Fruit fly (Drosophila melanogaster) whole organism, embryonic: ENCODE results near the gene EndoGI.

Experiments used
- Bdp1 ChIP-seq: fragments of 200-800 bp; sonication (Bioruptor generic); optimal IDR thresholded peaks from 3 replicates; lab custom pipeline; 2016; ENCODE audit warnings: missing biosample characterization, missing genetic modification characterization
- CG10147 ChIP-seq: fragments of 200-800 bp; sonication (Bioruptor generic); optimal IDR thresholded peaks from 2 replicates; lab custom pipeline; 2019; ENCODE audit warnings: missing biosample characterization, mild to moderate bottlenecking, missing genetic modification characterization, moderate library complexity
- CG1024 ChIP-seq: fragments of 200-800 bp; sonication (Bioruptor generic); IDR thresholded peaks from 2 replicates; pipeline ENCODE4 v1.3.6; 2022; ENCODE audit warnings: missing biosample characterization, missing genetic modification characterization
- CG10543 ChIP-seq: fragments of 200-800 bp; sonication (Bioruptor generic); optimal IDR thresholded peaks from 3 replicates; lab custom pipeline; 2017; ENCODE audit warnings: missing biosample characterization, mild to moderate bottlenecking, missing genetic modification characterization, moderate library complexity
- CG13894 ChIP-seq: fragments of 200-800 bp; sonication (Bioruptor generic); optimal IDR thresholded peaks from 3 replicates; lab custom pipeline; 2018; ENCODE audit warnings: missing biosample characterization, mild to moderate bottlenecking, missing genetic modification characterization, moderate library complexity
- CG14667 ChIP-seq: fragments of 200-800 bp; sonication (Bioruptor generic); IDR thresholded peaks from 2 replicates; pipeline ENCODE4 v1.3.6; 2022; ENCODE audit warnings: missing biosample characterization, missing genetic modification characterization
- CG14710 ChIP-seq: fragments of 200-800 bp; sonication (Bioruptor generic); optimal IDR thresholded peaks from 3 replicates; lab custom pipeline; 2019; ENCODE audit warnings: missing biosample characterization, mild to moderate bottlenecking, missing genetic modification characterization, moderate library complexity
- CG14965 ChIP-seq: fragments of 200-800 bp; sonication (Bioruptor generic); optimal IDR thresholded peaks from 2 replicates; lab custom pipeline; 2016; ENCODE audit warnings: missing biosample characterization, missing genetic modification characterization, borderline replicate concordance
- CG15011 ChIP-seq: fragments of 200-800 bp; sonication (Bioruptor generic); optimal IDR thresholded peaks from 3 replicates; lab custom pipeline; 2018; ENCODE audit warnings: missing biosample characterization, mild to moderate bottlenecking, missing genetic modification characterization
- CG15269 ChIP-seq: fragments of 200-800 bp; sonication (Bioruptor generic); optimal IDR thresholded peaks from 2 replicates; lab custom pipeline; 2018; ENCODE audit warnings: missing biosample characterization, mild to moderate bottlenecking, missing genetic modification characterization, moderate library complexity
- CG1529 ChIP-seq: fragments of 200-800 bp; sonication (Bioruptor generic); optimal IDR thresholded peaks from 3 replicates; lab custom pipeline; 2018; ENCODE audit warnings: missing biosample characterization, missing genetic modification characterization
- CG15479 ChIP-seq: fragments of 200-800 bp; sonication (Bioruptor generic); optimal IDR thresholded peaks from 3 replicates; lab custom pipeline; 2019; ENCODE audit warnings: missing biosample characterization, mild to moderate bottlenecking, missing genetic modification characterization, moderate library complexity
- CG1647 ChIP-seq: fragments of 200-800 bp; sonication (Bioruptor generic); optimal IDR thresholded peaks from 3 replicates; lab custom pipeline; 2016; ENCODE audit warnings: missing biosample characterization, missing genetic modification characterization
- CG17612 ChIP-seq: fragments of 200-800 bp; sonication (Bioruptor generic); IDR thresholded peaks from 2 replicates; pipeline ENCODE4 v1.3.6; 2022; ENCODE audit warnings: missing biosample characterization, missing genetic modification characterization
- CG2889 ChIP-seq: fragments of 200-800 bp; sonication (Bioruptor generic); IDR thresholded peaks from 3 replicates; pipeline ENCODE4 v1.3.6; 2022; ENCODE audit warnings: missing biosample characterization, missing genetic modification characterization
- CG34224 ChIP-seq: fragments of 200-800 bp; sonication (Bioruptor generic); IDR thresholded peaks from 3 replicates; pipeline ENCODE4 v1.3.6; 2022; ENCODE audit warnings: missing biosample characterization, missing genetic modification characterization; ENCODE audit not compliant: partially characterized antibody
- CG34376 ChIP-seq: fragments of 200-800 bp; sonication (Bioruptor generic); optimal IDR thresholded peaks from 2 replicates; lab custom pipeline; 2018; ENCODE audit warnings: missing biosample characterization, mild to moderate bottlenecking, missing genetic modification characterization
- CG42726 ChIP-seq: fragments of 200-800 bp; sonication (Bioruptor generic); IDR thresholded peaks from 2 replicates; pipeline ENCODE4 v1.3.6; 2022; ENCODE audit warnings: missing biosample characterization, missing genetic modification characterization; ENCODE audit not compliant: partially characterized antibody
- CG7271 ChIP-seq: fragments of 200-800 bp; sonication (Bioruptor generic); optimal IDR thresholded peaks from 2 replicates; lab custom pipeline; 2018; ENCODE audit warnings: missing biosample characterization, mild to moderate bottlenecking, missing genetic modification characterization, moderate library complexity
- CG8388 ChIP-seq: fragments of 200-800 bp; sonication (Bioruptor generic); optimal IDR thresholded peaks from 2 replicates; lab custom pipeline; 2019; ENCODE audit warnings: missing biosample characterization, mild to moderate bottlenecking, missing genetic modification characterization, moderate library complexity
- E2f1 ChIP-seq: fragments of 200-800 bp; sonication (Bioruptor generic); IDR thresholded peaks from 2 replicates; pipeline ENCODE4 v1.3.6; 2022; ENCODE audit warnings: missing biosample characterization, missing genetic modification characterization
- Hr51 ChIP-seq, 2 experiments: fragments of 200-800 bp; sonication (Bioruptor generic); optimal IDR thresholded peaks; 2 replicates in 1 of 2; 3 replicates in 1 of 2; lab custom pipeline; 2016 to 2018; ENCODE audit warnings: missing biosample characterization in 2 of 2, missing genetic modification characterization in 2 of 2, mild to moderate bottlenecking in 1 of 2, moderate library complexity in 1 of 2
- MESR4 ChIP-seq: fragments of 200-800 bp; sonication (Bioruptor generic); optimal IDR thresholded peaks from 2 replicates; lab custom pipeline; 2018; ENCODE audit warnings: missing biosample characterization, mild to moderate bottlenecking, missing genetic modification characterization, moderate library complexity
- Mad ChIP-seq: fragments of 200-800 bp; sonication (Bioruptor generic); optimal IDR thresholded peaks from 2 replicates; lab custom pipeline; 2016; ENCODE audit warnings: missing biosample characterization, missing genetic modification characterization
- bbx ChIP-seq: fragments of 200-800 bp; sonication (Bioruptor generic); IDR thresholded peaks from 2 replicates; pipeline ENCODE4 v1.3.6; 2022; ENCODE audit warnings: missing biosample characterization, missing genetic modification characterization; ENCODE audit not compliant: partially characterized antibody
- croc ChIP-seq: fragments of 200-800 bp; sonication (Bioruptor generic); conservative IDR thresholded peaks from 3 replicates; pipeline ENCODE4 v1.3.6; 2022; ENCODE audit warnings: missing biosample characterization, missing genetic modification characterization
- crol ChIP-seq: fragments of 200-800 bp; sonication (Bioruptor generic); IDR thresholded peaks from 2 replicates; pipeline ENCODE4 v1.3.6; 2022; ENCODE audit warnings: missing biosample characterization, missing genetic modification characterization
- dan ChIP-seq: fragments of 200-800 bp; sonication (Bioruptor generic); IDR thresholded peaks from 2 replicates; pipeline ENCODE4 v1.3.6; 2022; ENCODE audit warnings: missing biosample characterization, missing genetic modification characterization
- dimm ChIP-seq: fragments of 200-800 bp; sonication (Bioruptor generic); IDR thresholded peaks from 2 replicates; pipeline ENCODE4 v1.3.6; 2022; ENCODE audit warnings: missing biosample characterization, missing genetic modification characterization
- dm ChIP-seq: fragments of 200-800 bp; sonication (Bioruptor generic); optimal IDR thresholded peaks from 3 replicates; lab custom pipeline; 2016; ENCODE audit warnings: missing biosample characterization, missing genetic modification characterization
- dysf ChIP-seq: fragments of 200-800 bp; sonication (Bioruptor generic); IDR thresholded peaks from 3 replicates; pipeline ENCODE4 v1.3.6; 2022; ENCODE audit warnings: missing biosample characterization, missing genetic modification characterization
- gt ChIP-seq: fragments of 200-800 bp; sonication (Bioruptor generic); IDR thresholded peaks from 2 replicates; pipeline ENCODE4 v1.3.6; 2022; ENCODE audit warnings: missing biosample characterization, missing genetic modification characterization
- inv ChIP-seq: fragments of 200-800 bp; sonication (Bioruptor generic); IDR thresholded peaks from 2 replicates; pipeline ENCODE4 v1.3.6; 2022; ENCODE audit warnings: missing biosample characterization, missing genetic modification characterization; ENCODE audit not compliant: partially characterized antibody
- ken ChIP-seq: fragments of 200-800 bp; sonication (Bioruptor generic); IDR thresholded peaks from 3 replicates; pipeline ENCODE4 v1.3.6; 2022; ENCODE audit warnings: missing biosample characterization, missing genetic modification characterization
- lilli ChIP-seq: fragments of 200-800 bp; sonication (Bioruptor generic); optimal IDR thresholded peaks from 3 replicates; lab custom pipeline; 2016; ENCODE audit warnings: missing biosample characterization, missing genetic modification characterization
- lola ChIP-seq, 3 experiments: fragments of >200 bp in 2 of 3; fragments of 200-800 bp in 1 of 3; sonication (Bioruptor generic) in 1 of 3; optimal IDR thresholded peaks; 2 replicates each; lab custom pipeline; 2017 to 2019; ENCODE audit warnings: missing biosample characterization in 3 of 3, missing genetic modification characterization in 3 of 3, mild to moderate bottlenecking in 1 of 3, moderate library complexity in 1 of 3
- luna ChIP-seq: fragments of 200-800 bp; sonication (Bioruptor generic); optimal IDR thresholded peaks from 2 replicates; lab custom pipeline; 2016; ENCODE audit warnings: missing biosample characterization, missing genetic modification characterization
- mam ChIP-seq: fragments of 200-800 bp; sonication (Bioruptor generic); optimal IDR thresholded peaks from 3 replicates; lab custom pipeline; 2016; ENCODE audit warnings: missing biosample characterization, missing genetic modification characterization
- nau ChIP-seq: fragments of 200-800 bp; sonication (Bioruptor generic); optimal IDR thresholded peaks from 3 replicates; lab custom pipeline; 2017; ENCODE audit warnings: missing biosample characterization, mild to moderate bottlenecking, missing genetic modification characterization, missing genetic modification reagents
- nerfin-1 ChIP-seq: fragments of 200-800 bp; sonication (Bioruptor generic); optimal IDR thresholded peaks from 3 replicates; lab custom pipeline; 2019; ENCODE audit warnings: missing biosample characterization, mild to moderate bottlenecking, missing genetic modification characterization, moderate library complexity
- sc ChIP-seq, 3 experiments: fragments of >200 bp in 2 of 3; fragments of 200-800 bp in 1 of 3; sonication (Bioruptor generic) in 1 of 3; optimal IDR thresholded peaks; 2 replicates in 2 of 3; 3 replicates in 1 of 3; lab custom pipeline; 2017; ENCODE audit warnings: mild to moderate bottlenecking in 1 of 3, missing biosample characterization in 1 of 3, missing genetic modification characterization in 1 of 3, missing genetic modification reagents in 1 of 3
- schlank ChIP-seq: fragments of 200-800 bp; sonication (Bioruptor generic); optimal IDR thresholded peaks from 2 replicates; lab custom pipeline; 2018; ENCODE audit warnings: missing biosample characterization, mild to moderate bottlenecking, missing genetic modification characterization
- sd ChIP-seq: fragments of 200-800 bp; sonication (Bioruptor generic); optimal IDR thresholded peaks from 3 replicates; lab custom pipeline; 2018; ENCODE audit warnings: missing biosample characterization, mild to moderate bottlenecking, missing genetic modification characterization, moderate library complexity
- shn ChIP-seq: fragments of 200-800 bp; sonication (Bioruptor generic); optimal IDR thresholded peaks from 3 replicates; lab custom pipeline; 2016; ENCODE audit warnings: missing biosample characterization, missing genetic modification characterization
- stwl ChIP-seq: fragments of 200-800 bp; sonication (Bioruptor generic); optimal IDR thresholded peaks from 3 replicates; lab custom pipeline; 2018; ENCODE audit warnings: missing biosample characterization, mild to moderate bottlenecking, missing genetic modification characterization, moderate library complexity
- tin ChIP-seq: fragments of 200-800 bp; sonication (Bioruptor generic); optimal IDR thresholded peaks from 3 replicates; lab custom pipeline; 2016; ENCODE audit warnings: missing biosample characterization, missing genetic modification characterization
- tna ChIP-seq: fragments of 200-800 bp; sonication (Bioruptor generic); IDR thresholded peaks from 2 replicates; pipeline ENCODE4 v1.3.6; 2022; ENCODE audit warnings: missing biosample characterization, missing genetic modification characterization; ENCODE audit not compliant: partially characterized antibody
- toy ChIP-seq: fragments of 200-800 bp; sonication (Bioruptor generic); IDR thresholded peaks from 2 replicates; pipeline ENCODE4 v1.3.6; 2022; ENCODE audit warnings: missing biosample characterization, missing genetic modification characterization

Gene EndoGI

DNA sequence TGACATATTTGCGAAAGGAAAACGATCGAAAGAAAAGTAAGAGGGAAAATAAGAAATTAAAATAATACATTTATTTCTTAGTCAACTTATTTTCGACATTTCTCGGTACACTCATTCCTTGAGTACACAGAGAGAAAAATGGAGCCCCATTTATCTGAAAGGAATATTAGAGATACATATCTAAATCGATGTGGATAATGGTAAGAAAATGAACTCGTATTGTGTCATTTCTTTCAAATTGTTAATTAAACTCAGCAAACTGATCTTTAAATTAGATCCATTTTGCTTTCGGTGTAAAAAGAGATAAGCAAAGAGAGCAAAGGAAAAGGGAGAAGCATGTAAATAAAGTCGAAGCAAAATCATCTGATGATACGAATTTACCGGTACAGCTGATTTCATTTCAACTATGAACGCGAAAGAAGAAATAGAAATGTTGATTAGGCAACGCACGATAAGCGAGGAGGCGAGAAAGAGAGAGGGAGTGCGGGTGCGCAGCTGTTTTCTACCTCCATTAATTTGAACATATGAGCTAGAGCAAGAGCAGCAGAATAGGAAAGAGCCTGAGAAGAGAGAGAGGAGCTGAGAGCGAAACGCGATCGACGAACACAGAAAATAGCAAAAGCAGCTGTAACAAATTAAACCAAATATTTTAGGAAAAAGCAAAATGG is 28.3 kb downstream of the EndoGI start (continued):
- TF ChIP-seq CG34224 (GFP tag; lab: Robert Waterston, UW) (no peak), sc (optimal IDR thresholded peaks at IDR 0.05; lab: Kevin White, UChicago) (no peak), sc (GFP tag; optimal IDR thresholded peaks at IDR 0.05; lab: Kevin White, UChicago) (peak; percentile 66), E2f1 (GFP tag; lab: Robert Waterston, UW) (no peak), dm (GFP tag; lab: Kevin White, UChicago) (peak; percentile 67), MESR4 (peak; percentile 28), CG14667 (GFP tag; lab: Robert Waterston, UW) (no peak), CG1647 (peak; percentile 81), luna (GFP tag; lab: Kevin White, UChicago) (peak; percentile 79), CG15269 (tag; lab: Kevin White, UChicago) (peak; percentile 91), CG14710 (tag; lab: Kevin White, UChicago) (peak; percentile 79), sd (tag; lab: Kevin White, UChicago) (peak; percentile 73), CG34376 (no peak), CG10543 (GFP tag; lab: Kevin White, UChicago) (peak; percentile 24), croc (GFP tag; lab: Robert Waterston, UW) (peak; percentile 82), bbx (no peak), dan (no peak), lilli (GFP tag; lab: Kevin White, UChicago) (peak; percentile 86), CG1529 (peak; percentile 73), dysf (GFP tag; lab: Robert Waterston, UW) (no peak), CG14965 (GFP tag; lab: Kevin White, UChicago) (peak; percentile 41), CG2889 (GFP tag; lab: Robert Waterston, UW) (no peak), CG10147 (GFP tag; lab: Kevin White, UChicago) (peak; percentile 85), crol (no peak), CG1024 (GFP tag; lab: Robert Waterston, UW) (no peak), tna (GFP tag; lab: Robert Waterston, UW) (no peak), CG17612 (no peak), nau (no peak), mam (GFP tag; lab: Kevin White, UChicago) (peak; percentile 91), tin (peak; percentile 77), dimm (GFP tag; lab: Robert Waterston, UW) (no peak), toy (GFP tag; lab: Robert Waterston, UW) (no peak), CG15479 (GFP tag; lab: Kevin White, UChicago) (peak; percentile 77), shn (peak; percentile 82), Mad (GFP tag; lab: Kevin White, UChicago) (peak; percentile 85), CG13894 (tag; lab: Kevin White, UChicago) (peak; percentile 76), CG7271 (tag; lab: Kevin White, UChicago) (no peak), nerfin-1 (peak; percentile 73), ken (GFP tag; lab: Robert Waterston, UW) (no peak), gt (no peak), lola (GFP tag; optimal IDR thresholded peaks at IDR 0.05; lab: Kevin White, UChicago) (peak in 1 of 3 experiments; percentile 80), schlank (tag; lab: Kevin White, UChicago) (peak; percentile 80), CG15011 (GFP tag; lab: Kevin White, UChicago) (peak; percentile 77), CG42726 (GFP tag; lab: Robert Waterston, UW) (no peak), inv (GFP tag; lab: Robert Waterston, UW) (no peak), CG8388 (GFP tag; lab: Kevin White, UChicago) (peak; percentile 84), Hr51 (GFP tag; optimal IDR thresholded peaks at IDR 0.05; lab: Kevin White, UChicago) (peak; percentile 71 to 88), stwl (tag; lab: Kevin White, UChicago) (peak; percentile 36), Bdp1 (GFP tag; lab: Kevin White, UChicago) (peak; percentile 76)
